Worm (Caenorhabditis elegans) whole organism, mixed stage, embryonic: ENCODE data around the gene ptc-1.
A peak's percentile ranks its signal among the peaks of the same experiment; 100 is the strongest.

ENCODE experiments used
- M03D4.4 ChIP-seq: sonication (generic microtip); optimal IDR thresholded peaks from 2 replicates; lab custom pipeline; 2017; ENCODE audit warnings: mild to moderate bottlenecking, missing genetic modification characterization, missing compliant biosample characterization
- blmp-1 ChIP-seq: fragments of 150-350 bp; optimal IDR thresholded peaks from 2 replicates; lab custom pipeline; 2014; ENCODE audit warnings: missing biosample characterization, missing genetic modification characterization
- ceh-39 ChIP-seq: fragments of 150-350 bp; optimal IDR thresholded peaks from 2 replicates; lab custom pipeline; 2014; ENCODE audit warnings: missing biosample characterization, missing genetic modification characterization
- ceh-83 ChIP-seq: fragments of 200-800 bp; sonication (Bioruptor generic); optimal IDR thresholded peaks from 2 replicates; lab custom pipeline; 2018; ENCODE audit warnings: mild to moderate bottlenecking, missing genetic modification characterization, missing compliant biosample characterization
- ces-1 ChIP-seq: fragments of 150-350 bp; optimal IDR thresholded peaks from 2 replicates; lab custom pipeline; 2014; ENCODE audit warnings: missing biosample characterization, missing genetic modification reagents, missing genetic modification characterization
- cnd-1 ChIP-seq: fragments of 200-800 bp; sonication (Bioruptor generic); optimal IDR thresholded peaks from 2 replicates; lab custom pipeline; 2018; ENCODE audit warnings: mild to moderate bottlenecking, missing genetic modification characterization, missing compliant biosample characterization
- elt-1 ChIP-seq: sonication (generic microtip); optimal IDR thresholded peaks from 2 replicates; lab custom pipeline; 2017; ENCODE audit warnings: missing genetic modification characterization, mild to moderate bottlenecking, missing compliant biosample characterization, antibody characterized with exemption, moderate library complexity, borderline replicate concordance; ENCODE audit not compliant: insufficient read depth
- ham-2 ChIP-seq: fragments of 200-800 bp; sonication (Bioruptor generic); optimal IDR thresholded peaks from 2 replicates; lab custom pipeline; 2018; ENCODE audit warnings: mild to moderate bottlenecking, missing genetic modification characterization, missing compliant biosample characterization
- hlh-1 ChIP-seq: fragments of 150-350 bp; optimal IDR thresholded peaks from 2 replicates; lab custom pipeline; 2014; ENCODE audit warnings: missing biosample characterization, missing genetic modification reagents, missing genetic modification characterization
- lin-13 ChIP-seq: fragments of 150-350 bp; optimal IDR thresholded peaks from 2 replicates; lab custom pipeline; 2014; ENCODE audit warnings: missing biosample characterization, missing genetic modification characterization
- lin-32 ChIP-seq: fragments of 200-800 bp; sonication (Bioruptor generic); optimal IDR thresholded peaks from 2 replicates; lab custom pipeline; 2018; ENCODE audit warnings: mild to moderate bottlenecking, missing genetic modification characterization, missing compliant biosample characterization
- lsy-2 ChIP-seq: fragments of 150-350 bp; optimal IDR thresholded peaks from 2 replicates; lab custom pipeline; 2014; ENCODE audit warnings: missing biosample characterization, missing genetic modification characterization
- mep-1 ChIP-seq: fragments of 150-350 bp; optimal IDR thresholded peaks from 2 replicates; lab custom pipeline; 2017; ENCODE audit warnings: missing biosample characterization, missing genetic modification reagents, missing genetic modification characterization, inconsistent platforms
- mls-2 ChIP-seq: sonication (generic microtip); optimal IDR thresholded peaks from 2 replicates; lab custom pipeline; 2016; ENCODE audit warnings: mild to moderate bottlenecking, missing genetic modification characterization, moderate library complexity, missing compliant biosample characterization
- nhr-12 ChIP-seq: fragments of 150-350 bp; optimal IDR thresholded peaks from 2 replicates; lab custom pipeline; 2014; ENCODE audit warnings: missing biosample characterization, missing genetic modification characterization
- nhr-2 ChIP-seq: fragments of 150-350 bp; optimal IDR thresholded peaks from 2 replicates; lab custom pipeline; 2014; ENCODE audit warnings: missing biosample characterization, missing genetic modification characterization
- nhr-237 ChIP-seq: fragments of 150-350 bp; optimal IDR thresholded peaks from 2 replicates; lab custom pipeline; 2014; ENCODE audit warnings: missing biosample characterization, missing genetic modification characterization
- nhr-28 ChIP-seq: fragments of 150-350 bp; optimal IDR thresholded peaks from 2 replicates; lab custom pipeline; 2014; ENCODE audit warnings: missing biosample characterization, missing genetic modification characterization
- pha-4 ChIP-seq: fragments of 150-350 bp; optimal IDR thresholded peaks from 2 replicates; lab custom pipeline; 2018; ENCODE audit warnings: missing biosample characterization, missing genetic modification reagents, missing genetic modification characterization
- sem-2 ChIP-seq: fragments of 200-800 bp; sonication (Bioruptor generic); optimal IDR thresholded peaks from 2 replicates; lab custom pipeline; 2018; ENCODE audit warnings: mild to moderate bottlenecking, missing genetic modification characterization, missing compliant biosample characterization
- snpc-4 ChIP-seq: fragments of 150-350 bp; optimal IDR thresholded peaks from 2 replicates; lab custom pipeline; 2014; ENCODE audit warnings: missing biosample characterization, missing genetic modification characterization
- sptf-1 ChIP-seq: sonication (generic microtip); optimal IDR thresholded peaks from 2 replicates; lab custom pipeline; 2017; ENCODE audit warnings: mild to moderate bottlenecking, missing genetic modification characterization, moderate library complexity, missing compliant biosample characterization
- unc-39 ChIP-seq: fragments of 150-350 bp; optimal IDR thresholded peaks from 2 replicates; lab custom pipeline; 2014; ENCODE audit warnings: missing biosample characterization, missing genetic modification characterization
- unc-62 ChIP-seq: fragments of 150-350 bp; optimal IDR thresholded peaks from 2 replicates; lab custom pipeline; 2014; ENCODE audit warnings: missing biosample characterization, missing genetic modification reagents, missing genetic modification characterization
- zip-8 ChIP-seq: fragments of 150-350 bp; optimal IDR thresholded peaks from 2 replicates; lab custom pipeline; 2014; ENCODE audit warnings: missing biosample characterization, missing genetic modification characterization
- ztf-11 ChIP-seq: fragments of 150-350 bp; optimal IDR thresholded peaks from 2 replicates; lab custom pipeline; 2014; ENCODE audit warnings: missing biosample characterization, missing genetic modification characterization

The ptc-1 gene

DNA sequence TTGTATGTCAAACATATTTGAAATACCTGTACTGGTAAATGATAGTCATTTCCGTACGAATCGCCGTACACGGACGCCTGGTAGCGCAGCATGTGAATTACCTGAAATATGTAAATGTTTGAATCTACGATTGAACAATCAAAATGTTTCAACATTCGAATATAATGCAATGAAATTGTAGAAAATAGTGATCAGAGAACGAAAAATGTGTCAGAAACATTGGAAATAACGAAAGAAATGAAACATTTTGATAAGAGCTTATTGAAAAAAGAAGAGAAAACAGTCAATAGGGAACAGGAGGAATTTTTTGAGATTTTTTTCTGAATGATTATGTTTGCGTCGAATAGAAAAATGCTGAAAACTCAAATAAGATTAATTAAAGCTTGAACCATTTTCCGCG is 23.0 kb upstream of the ptc-1 start, which contains the start of gene ztf-17:
ztf-17 (minus strand) TSS at position 101 of the 400 bp plus-strand sequence.
- TF ChIP-seq mls-2 (tag; lab: Kevin White, UChicago) = no peak
- no peak for TF ChIP-seq unc-62 (GFP tag; lab: Kevin White, UChicago)
- TF ChIP-seq snpc-4 (tag; lab: Kevin White, UChicago) = no peak
- no peak for TF ChIP-seq M03D4.4 (tag; lab: Kevin White, UChicago)
- TF ChIP-seq ztf-11 (tag; lab: Kevin White, UChicago) = no peak
- no peak for TF ChIP-seq ham-2 (GFP tag; lab: Kevin White, UChicago)
- TF ChIP-seq ceh-39 (tag; lab: Kevin White, UChicago) = no peak
- no peak for TF ChIP-seq lin-13 (tag; lab: Kevin White, UChicago)
- TF ChIP-seq mep-1 (tag; lab: Kevin White, UChicago) = no peak

DNA sequence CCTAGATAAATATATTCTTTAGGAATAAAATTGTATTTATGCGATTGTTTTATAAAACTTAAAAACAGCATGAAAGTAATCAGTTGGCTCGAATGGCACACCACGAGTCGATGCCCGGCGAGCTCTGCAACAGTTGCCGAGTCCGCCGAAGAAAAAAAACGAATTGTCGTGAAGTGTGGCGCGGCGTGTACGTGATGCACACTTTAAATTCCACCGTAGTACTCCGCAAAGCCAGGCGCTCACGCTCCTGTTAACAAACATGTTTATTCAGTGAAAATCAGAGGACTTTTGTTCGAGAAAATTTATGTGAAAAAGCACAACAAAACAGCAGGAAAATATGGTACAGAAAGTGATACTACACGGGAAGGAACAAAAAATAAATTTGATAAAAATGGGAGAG is 22.4 kb upstream of the ptc-1 start:
- peak; percentile 93 for TF ChIP-seq lsy-2 (tag; lab: Kevin White, UChicago)
- TF ChIP-seq unc-39 (tag; lab: Kevin White, UChicago) = no peak
- peak; percentile 54 for TF ChIP-seq hlh-1 (tag; lab: Kevin White, UChicago)
- peak; percentile 10 for TF ChIP-seq mep-1 (tag; lab: Kevin White, UChicago)

DNA sequence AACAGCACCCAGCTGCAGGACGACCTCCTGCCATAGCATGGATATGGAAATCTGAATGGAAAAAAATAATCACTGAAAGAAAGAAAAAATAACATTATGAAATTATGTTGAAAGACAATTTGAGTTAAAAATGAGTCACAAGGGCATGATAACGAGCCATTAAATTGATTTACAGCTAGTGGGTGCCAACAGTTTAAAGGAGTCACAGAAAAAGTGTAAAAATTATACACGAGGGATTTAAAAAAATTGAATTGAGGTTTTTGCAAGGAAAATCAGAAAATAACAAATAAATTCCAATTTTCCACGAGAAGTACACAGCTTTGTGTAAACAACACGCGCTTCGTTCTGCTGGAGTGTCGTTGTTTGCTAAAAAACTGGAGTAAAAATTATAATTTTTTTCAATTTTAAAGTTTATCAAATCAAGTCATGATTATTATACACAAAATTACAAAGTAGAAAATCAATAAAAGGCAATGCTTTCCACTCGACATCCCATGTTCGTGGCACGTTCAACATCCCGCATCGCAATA is 19.1 kb upstream of the ptc-1 start, which contains the start of gene T01H3.3:
T01H3.3 (minus strand) TSS at position 51 of the 530 bp plus-strand sequence.
- TF ChIP-seq cnd-1 = no peak
- TF ChIP-seq lsy-2 (tag; lab: Kevin White, UChicago) = peak; percentile 42

DNA sequence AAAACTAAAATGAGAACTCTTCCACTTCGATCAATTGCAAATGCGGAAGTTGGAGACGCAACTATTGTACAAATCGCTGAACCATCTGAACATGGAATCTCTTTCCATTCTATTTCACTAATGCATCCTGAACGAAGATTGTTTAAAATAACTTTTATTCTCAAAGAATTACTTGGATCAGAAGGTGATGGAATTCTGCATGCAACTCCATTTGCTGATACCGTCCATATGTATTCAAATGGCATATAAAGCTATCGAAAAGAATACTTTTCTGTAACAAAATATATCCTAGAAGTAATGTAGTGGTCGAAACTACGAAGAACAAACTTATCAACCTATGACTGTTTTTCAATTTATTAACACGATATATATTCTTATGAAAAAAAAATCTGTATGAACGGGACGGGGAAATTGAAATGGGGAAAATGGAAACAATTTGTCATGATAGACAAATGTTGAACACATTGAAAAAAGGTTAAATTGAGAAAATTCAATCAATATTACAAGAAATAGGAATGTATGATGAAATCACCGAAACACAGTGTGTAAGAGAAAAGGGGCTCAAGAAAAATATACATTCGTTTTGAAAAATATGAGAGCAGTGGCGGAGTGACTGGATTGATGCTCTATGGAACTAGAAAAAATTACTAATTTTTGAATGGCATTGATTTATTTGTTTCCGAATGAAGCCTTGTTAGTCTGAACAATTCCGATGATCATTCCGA is 15.1 kb upstream of the ptc-1 start, which contains the start of gene T01H3.2:
T01H3.2 (minus strand) TSS at position 251 of the 725 bp plus-strand sequence.
- TF ChIP-seq unc-39 (tag; lab: Kevin White, UChicago) (no peak), zip-8 (tag; lab: Kevin White, UChicago) (no peak), ceh-83 (GFP tag; lab: Kevin White, UChicago) (no peak)
- TF ChIP-seq, all 35 proteins: peak for 0

DNA sequence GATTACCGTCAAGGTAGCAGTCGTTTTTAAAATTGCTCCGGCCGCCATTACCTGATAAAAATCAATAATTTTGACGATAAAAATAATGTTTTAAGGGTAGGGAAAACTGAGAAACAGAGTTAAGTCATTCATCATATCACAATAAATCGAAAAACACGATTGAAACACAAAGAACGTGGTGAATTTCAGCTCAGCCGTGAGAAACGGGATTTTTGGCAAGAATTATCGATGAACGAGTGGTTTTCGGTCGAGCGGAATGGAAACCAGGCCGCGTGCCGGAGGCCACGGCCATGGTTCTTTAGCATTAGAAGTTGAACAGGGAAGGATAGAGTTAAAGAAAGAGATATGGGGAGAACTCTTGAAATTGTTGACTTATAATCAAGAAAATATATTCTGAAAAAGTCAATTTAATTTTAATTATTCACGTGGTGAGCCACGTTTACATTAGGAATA is 13.7 kb upstream of the ptc-1 start, which contains the start of the genes vha-4 and T01H3.5:
vha-4 (minus strand) TSS at position 51 of the 453 bp plus-strand sequence.
T01H3.5 (plus strand) TSS at position 351 of the 453 bp plus-strand sequence.
- TF ChIP-seq sem-2 (GFP tag; lab: Kevin White, UChicago) (no peak), ham-2 (GFP tag; lab: Kevin White, UChicago) (no peak), elt-1 (tag; lab: Kevin White, UChicago) (no peak), snpc-4 (tag; lab: Kevin White, UChicago) (no peak), ceh-39 (tag; lab: Kevin White, UChicago) (no peak), lsy-2 (tag; lab: Kevin White, UChicago) (no peak)

DNA sequence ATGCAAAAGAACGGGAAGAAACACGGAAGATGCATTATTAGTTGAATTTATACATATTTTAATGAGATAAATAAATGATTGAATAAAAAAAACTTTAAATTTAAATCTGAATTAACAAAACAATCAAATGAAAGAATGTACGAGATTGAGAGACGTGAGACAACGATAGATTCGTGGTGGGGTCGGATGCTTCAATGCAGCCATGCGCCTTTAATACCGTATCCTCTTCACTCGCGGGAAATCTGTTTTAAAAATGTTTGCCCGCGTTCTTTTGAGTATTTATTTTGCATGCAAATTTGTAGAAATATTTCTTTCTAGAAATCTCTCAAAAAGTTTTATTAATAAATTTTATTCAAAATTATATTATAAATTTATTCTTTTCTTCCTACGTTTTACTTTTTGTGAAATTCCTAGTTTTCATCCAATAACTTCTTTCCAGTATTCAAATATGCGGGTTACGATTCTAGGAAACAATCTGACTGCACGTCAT is 12.6 kb upstream of the ptc-1 start, which contains the start of gene perm-1:
perm-1 (plus strand) TSS at position 440 of the 490 bp plus-strand sequence.
- TF ChIP-seq nhr-12 (tag; lab: Kevin White, UChicago) = no peak
- TF ChIP-seq lsy-2 (tag; lab: Kevin White, UChicago) = peak; percentile 32
- TF ChIP-seq, all 35 proteins: peak for 1

DNA sequence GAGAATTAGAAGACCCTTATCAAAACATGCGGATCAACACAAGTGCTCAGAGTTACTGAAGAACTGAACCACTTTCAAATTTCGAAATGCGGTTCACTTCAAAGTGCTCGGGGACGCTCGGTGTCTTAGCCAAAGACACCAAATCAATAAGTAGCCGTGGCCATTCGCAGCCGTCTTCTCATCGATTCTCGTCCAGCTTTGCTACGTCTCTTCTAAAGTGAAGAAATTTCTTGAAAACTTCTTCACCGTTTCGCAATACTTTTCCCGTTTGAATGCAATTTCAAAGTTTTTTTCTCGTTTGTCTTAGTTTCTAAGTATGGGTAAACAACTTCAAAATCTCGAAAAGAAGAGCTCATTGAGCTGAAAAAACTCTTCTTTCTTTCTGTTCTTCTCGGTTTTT is 8.1 kb upstream of the ptc-1 start:
- TF ChIP-seq snpc-4 (tag; lab: Kevin White, UChicago) = no peak
- TF ChIP-seq ces-1 (GFP tag; lab: Kevin White, UChicago) = peak; percentile 65

DNA sequence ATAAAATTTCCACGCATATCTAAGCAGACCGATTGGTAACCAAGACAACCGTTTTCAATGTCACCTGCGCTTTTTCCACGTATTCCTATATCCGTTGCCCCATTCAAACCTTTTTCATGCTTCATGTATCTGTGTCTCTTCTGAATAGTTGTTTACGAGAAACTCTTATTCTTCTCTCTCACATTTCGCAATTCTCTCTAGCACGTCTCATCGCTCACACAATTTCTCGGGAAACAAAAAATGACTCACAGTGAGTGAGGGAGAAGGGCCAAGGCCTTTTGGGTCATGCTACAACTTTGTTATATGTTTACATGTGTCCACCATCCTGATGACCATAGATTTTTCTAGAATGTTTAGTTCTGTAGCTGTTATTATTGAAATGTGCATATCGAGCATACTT is 5.7 kb upstream of the ptc-1 start:
- no peak for TF ChIP-seq nhr-28 (tag; lab: Kevin White, UChicago)
- no peak for TF ChIP-seq cnd-1
- TF ChIP-seq lin-32 (GFP tag; lab: Kevin White, UChicago) = no peak
- TF ChIP-seq blmp-1 (tag; lab: Kevin White, UChicago) = no peak
- no peak for TF ChIP-seq sptf-1 (tag; lab: Kevin White, UChicago)
- TF ChIP-seq nhr-2 (tag; lab: Kevin White, UChicago) = no peak
- no peak for TF ChIP-seq ceh-39 (tag; lab: Kevin White, UChicago)
- TF ChIP-seq lin-13 (tag; lab: Kevin White, UChicago) = no peak
- no peak for TF ChIP-seq ztf-11 (tag; lab: Kevin White, UChicago)
- TF ChIP-seq lsy-2 (tag; lab: Kevin White, UChicago) = no peak
- no peak for TF ChIP-seq pha-4
- no peak for TF ChIP-seq mep-1 (tag; lab: Kevin White, UChicago)
- TF ChIP-seq ham-2 (GFP tag; lab: Kevin White, UChicago) = no peak
- no peak for TF ChIP-seq nhr-237 (tag; lab: Kevin White, UChicago)
